Worm (Caenorhabditis elegans) whole organism, L1 larva: ENCODE measurements around the gene sel-7.

ENCODE experiments used
- C04F5.9 ChIP-seq: sonication (generic microtip); optimal IDR thresholded peaks from 2 replicates; lab custom pipeline; 2016; ENCODE audit warnings: missing genetic modification characterization, missing compliant biosample characterization
- C16A3.4 ChIP-seq: fragments of 150-350 bp; optimal IDR thresholded peaks from 2 replicates; lab custom pipeline; 2014; ENCODE audit warnings: missing biosample characterization, missing genetic modification characterization
- F16B12.6 ChIP-seq: fragments of 150-350 bp; optimal IDR thresholded peaks from 2 replicates; lab custom pipeline; 2014; ENCODE audit warnings: missing biosample characterization, missing genetic modification characterization
- alr-1 ChIP-seq: fragments of 200-800 bp; sonication (Bioruptor generic); optimal IDR thresholded peaks from 2 replicates; lab custom pipeline; 2018; ENCODE audit warnings: borderline replicate concordance, mild to moderate bottlenecking, missing genetic modification characterization, missing compliant biosample characterization
- ama-1 ChIP-seq: fragments of 150-350 bp; optimal IDR thresholded peaks from 2 replicates; lab custom pipeline; 2014
- ceh-63 ChIP-seq: fragments of 200-800 bp; sonication (Bioruptor generic); optimal IDR thresholded peaks from 2 replicates; lab custom pipeline; 2018; ENCODE audit warnings: mild to moderate bottlenecking, missing genetic modification characterization, missing compliant biosample characterization
- ceh-8 ChIP-seq: fragments of 200-800 bp; sonication (Bioruptor generic); optimal IDR thresholded peaks from 2 replicates; lab custom pipeline; 2018; ENCODE audit warnings: mild to moderate bottlenecking, missing genetic modification characterization, moderate library complexity, missing compliant biosample characterization
- ceh-82 ChIP-seq, 3 experiments: fragments of 150-350 bp in 1 of 3; sonication (generic microtip) in 2 of 3; optimal IDR thresholded peaks; 2 replicates each; lab custom pipeline; 2014 to 2017; ENCODE audit warnings: missing biosample characterization in 3 of 3, missing genetic modification characterization in 3 of 3
- dpl-1 ChIP-seq, 3 experiments: fragments of 150-350 bp in 2 of 3; sonication (generic microtip) in 1 of 3; optimal IDR thresholded peaks; 2 replicates each; lab custom pipeline; 2014 to 2017; ENCODE audit warnings: missing biosample characterization in 3 of 3, missing genetic modification characterization in 3 of 3, missing genetic modification reagents in 3 of 3
- efl-3 ChIP-seq: fragments of 200-800 bp; sonication (Bioruptor generic); optimal IDR thresholded peaks from 2 replicates; lab custom pipeline; 2018; ENCODE audit warnings: mild to moderate bottlenecking, missing genetic modification characterization, missing compliant biosample characterization
- elt-2 ChIP-seq: sonication (generic microtip); optimal IDR thresholded peaks from 2 replicates; lab custom pipeline; 2016; ENCODE audit warnings: missing genetic modification characterization, mild to moderate bottlenecking, inconsistent platforms, missing compliant biosample characterization, missing genetic modification reagents
- ets-5 ChIP-seq: fragments of 200-800 bp; sonication (Bioruptor generic); IDR thresholded peaks from 2 replicates; pipeline ENCODE4 v1.3.6; 2022; ENCODE audit warnings: missing genetic modification characterization, missing compliant biosample characterization
- fkh-10 ChIP-seq: sonication (generic microtip); optimal IDR thresholded peaks from 2 replicates; lab custom pipeline; 2017; ENCODE audit warnings: missing biosample characterization, missing genetic modification reagents, missing genetic modification characterization
- fos-1 ChIP-seq: fragments of 150-350 bp; optimal IDR thresholded peaks from 2 replicates; lab custom pipeline; 2014; ENCODE audit warnings: missing biosample characterization, missing genetic modification characterization
- grh-1 ChIP-seq: fragments of 200-800 bp; sonication (Bioruptor generic); IDR thresholded peaks from 2 replicates; pipeline ENCODE4 v1.3.6; 2022; ENCODE audit warnings: missing genetic modification reagents, missing genetic modification characterization, missing compliant biosample characterization
- hlh-17 ChIP-seq: fragments of 200-800 bp; sonication (Bioruptor generic); optimal IDR thresholded peaks from 2 replicates; lab custom pipeline; 2018; ENCODE audit warnings: missing genetic modification characterization, mild to moderate bottlenecking, missing compliant biosample characterization, moderate library complexity, borderline replicate concordance
- hlh-4 ChIP-seq: sonication (generic microtip); optimal IDR thresholded peaks from 2 replicates; lab custom pipeline; 2016; ENCODE audit warnings: mild to moderate bottlenecking, missing genetic modification characterization, missing compliant biosample characterization
- irx-1 ChIP-seq: sonication (generic microtip); optimal IDR thresholded peaks from 2 replicates; lab custom pipeline; 2016; ENCODE audit warnings: missing genetic modification characterization, missing compliant biosample characterization
- isw-1 ChIP-seq: fragments of 200-800 bp; sonication (Bioruptor generic); IDR thresholded peaks from 2 replicates; pipeline ENCODE4 v1.3.6; 2022; ENCODE audit warnings: missing genetic modification characterization, missing compliant biosample characterization
- jun-1 ChIP-seq: fragments of 150-350 bp; optimal IDR thresholded peaks from 2 replicates; lab custom pipeline; 2014; ENCODE audit warnings: missing biosample characterization, missing genetic modification reagents, missing genetic modification characterization
- lin-35 ChIP-seq, 2 experiments: fragments of 150-350 bp; optimal IDR thresholded peaks; 2 replicates each; lab custom pipeline; 2014; ENCODE audit warnings: missing biosample characterization in 2 of 2, missing genetic modification characterization in 2 of 2, missing genetic modification reagents in 2 of 2
- lir-3 ChIP-seq: sonication (generic microtip); optimal IDR thresholded peaks from 2 replicates; lab custom pipeline; 2016; ENCODE audit warnings: mild to moderate bottlenecking, missing genetic modification characterization, moderate library complexity, missing compliant biosample characterization; ENCODE audit not compliant: poor library complexity
- mab-9 ChIP-seq: fragments of 200-800 bp; sonication (Bioruptor generic); IDR thresholded peaks from 2 replicates; pipeline ENCODE4 v1.3.6; 2022; ENCODE audit warnings: missing genetic modification reagents, missing genetic modification characterization, missing compliant biosample characterization
- mef-2 ChIP-seq: fragments of 150-350 bp; optimal IDR thresholded peaks from 2 replicates; lab custom pipeline; 2014; ENCODE audit warnings: missing biosample characterization, missing genetic modification characterization
- nhr-11 ChIP-seq: fragments of 150-350 bp; optimal IDR thresholded peaks from 2 replicates; lab custom pipeline; 2014; ENCODE audit warnings: missing biosample characterization, missing genetic modification characterization
- nhr-19 ChIP-seq: fragments of 200-800 bp; sonication (Bioruptor generic); conservative IDR thresholded peaks from 2 replicates; pipeline ENCODE4 v1.3.6; 2022; ENCODE audit warnings: missing genetic modification characterization, missing compliant biosample characterization
- nhr-20 ChIP-seq: sonication (generic microtip); optimal IDR thresholded peaks from 2 replicates; lab custom pipeline; 2016; ENCODE audit warnings: mild to moderate bottlenecking, missing genetic modification characterization, missing compliant biosample characterization
- nhr-71 ChIP-seq: sonication (generic microtip); optimal IDR thresholded peaks from 2 replicates; lab custom pipeline; 2016; ENCODE audit warnings: mild to moderate bottlenecking, missing genetic modification characterization, moderate library complexity, missing compliant biosample characterization
- nhr-84 ChIP-seq: sonication (generic microtip); optimal IDR thresholded peaks from 2 replicates; lab custom pipeline; 2017; ENCODE audit warnings: missing biosample characterization, missing genetic modification characterization
- nhr-85 ChIP-seq: sonication (generic microtip); peaks from one replicate; lab custom pipeline; 2016; ENCODE audit warnings: missing genetic modification characterization, inconsistent platforms, missing compliant biosample characterization
- nhr-90 ChIP-seq: sonication (generic microtip); optimal IDR thresholded peaks from 2 replicates; lab custom pipeline; 2016; ENCODE audit warnings: mild to moderate bottlenecking, missing genetic modification characterization, missing compliant biosample characterization; ENCODE audit not compliant: poor library complexity
- pag-3 ChIP-seq: sonication (generic microtip); optimal IDR thresholded peaks from 2 replicates; lab custom pipeline; 2017; ENCODE audit warnings: missing genetic modification characterization, mild to moderate bottlenecking, missing compliant biosample characterization, antibody characterized with exemption, borderline replicate concordance; ENCODE audit not compliant: insufficient read depth
- pax-3 ChIP-seq: fragments of 200-800 bp; sonication (Bioruptor generic); optimal IDR thresholded peaks from 2 replicates; lab custom pipeline; 2018; ENCODE audit warnings: mild to moderate bottlenecking, missing genetic modification characterization, moderate library complexity, missing compliant biosample characterization
- pqm-1 ChIP-seq: sonication (generic microtip); optimal IDR thresholded peaks from 3 replicates; lab custom pipeline; 2017; ENCODE audit warnings: missing biosample characterization, missing genetic modification characterization
- rnt-1 ChIP-seq: sonication (generic microtip); optimal IDR thresholded peaks from 2 replicates; lab custom pipeline; 2016; ENCODE audit warnings: mild to moderate bottlenecking, missing genetic modification characterization, moderate library complexity, missing compliant biosample characterization
- skn-1 ChIP-seq: fragments of 150-350 bp; optimal IDR thresholded peaks from 2 replicates; lab custom pipeline; 2014; ENCODE audit warnings: missing biosample characterization, missing genetic modification characterization
- sptf-1 ChIP-seq: fragments of 150-350 bp; optimal IDR thresholded peaks from 2 replicates; lab custom pipeline; 2014; ENCODE audit warnings: missing biosample characterization, missing genetic modification characterization
- swsn-7 ChIP-seq: sonication (generic microtip); optimal IDR thresholded peaks from 2 replicates; lab custom pipeline; 2016; ENCODE audit warnings: missing genetic modification characterization, missing compliant biosample characterization
- tlp-1 ChIP-seq: fragments of 150-350 bp; optimal IDR thresholded peaks from 2 replicates; lab custom pipeline; 2014; ENCODE audit warnings: missing biosample characterization, missing genetic modification characterization
- unc-130 ChIP-seq: fragments of 150-350 bp; optimal IDR thresholded peaks from 2 replicates; lab custom pipeline; 2017; ENCODE audit warnings: missing biosample characterization, missing genetic modification characterization, inconsistent platforms
- unc-30 ChIP-seq: sonication (generic microtip); optimal IDR thresholded peaks from 2 replicates; lab custom pipeline; 2017; ENCODE audit warnings: missing biosample characterization, missing genetic modification characterization
- unc-98 ChIP-seq: fragments of 200-800 bp; sonication (Bioruptor generic); IDR thresholded peaks from 2 replicates; pipeline ENCODE4 v1.3.6; 2022; ENCODE audit warnings: missing genetic modification characterization, missing compliant biosample characterization
- vab-15 ChIP-seq: sonication (generic microtip); optimal IDR thresholded peaks from 2 replicates; lab custom pipeline; 2017; ENCODE audit warnings: missing genotype, mild to moderate bottlenecking, missing genetic modification characterization, missing compliant biosample characterization
- zag-1 ChIP-seq: fragments of 150-350 bp; optimal IDR thresholded peaks from 2 replicates; lab custom pipeline; 2014; ENCODE audit warnings: missing biosample characterization, missing genetic modification characterization
- zip-4 ChIP-seq: fragments of 200-800 bp; sonication (Bioruptor generic); optimal IDR thresholded peaks from 2 replicates; lab custom pipeline; 2018; ENCODE audit warnings: mild to moderate bottlenecking, missing genetic modification characterization, moderate library complexity, missing compliant biosample characterization
- ztf-11 ChIP-seq, 2 experiments: sonication (generic microtip); optimal IDR thresholded peaks; 2 replicates each; lab custom pipeline; 2016 to 2017; ENCODE audit warnings: missing genetic modification characterization in 2 of 2, missing biosample characterization in 1 of 2, missing compliant biosample characterization in 1 of 2
- ztf-4 ChIP-seq: fragments of 150-350 bp; optimal IDR thresholded peaks from 2 replicates; lab custom pipeline; 2014; ENCODE audit warnings: missing biosample characterization, missing genetic modification characterization

sel-7 gene

ce11 chrX:14297209-14297608, 43.1 kb downstream of the sel-7 start (continued):
- peak; percentile 69 for TF ChIP-seq nhr-85 (tag; lab: Kevin White, UChicago)
- peak; percentile 54 for TF ChIP-seq ceh-8 (GFP tag; lab: Kevin White, UChicago)
- TF ChIP-seq skn-1: peak; percentile 33
- TF ChIP-seq lin-35 (GFP tag; optimal IDR thresholded peaks at IDR 0.05; lab: Kevin White, UChicago): peak; percentile 53 to 76
- TF ChIP-seq ceh-82 (tag; optimal IDR thresholded peaks at IDR 0.05; lab: Kevin White, UChicago): peak; percentile 63 to 72 (median 65)
- TF ChIP-seq C04F5.9 (tag; lab: Kevin White, UChicago): peak; percentile 16
- TF ChIP-seq unc-130: no peak
- no peak for TF ChIP-seq sptf-1
- TF ChIP-seq nhr-84 (tag; lab: Kevin White, UChicago): no peak
- TF ChIP-seq grh-1 (GFP tag; lab: Robert Waterston, UW): 0 out of 2 replicates have a peak, but pooled peaks have one; percentile 28
- no peak for TF ChIP-seq ets-5 (GFP tag; lab: Robert Waterston, UW)
- TF ChIP-seq pag-3 (tag; lab: Kevin White, UChicago): peak; percentile 46
- TF ChIP-seq F16B12.6 (tag; lab: Kevin White, UChicago): peak; percentile 38
- TF ChIP-seq zip-4 (GFP tag; lab: Kevin White, UChicago): no peak
- TF ChIP-seq fos-1: peak; percentile 56
- TF ChIP-seq mef-2 (tag; lab: Kevin White, UChicago): no peak
- TF ChIP-seq nhr-19 (GFP tag; lab: Robert Waterston, UW): peak; percentile 75
- TF ChIP-seq tlp-1 (tag; lab: Kevin White, UChicago): no peak
- TF ChIP-seq vab-15 (tag; lab: Kevin White, UChicago): no peak
- TF ChIP-seq jun-1 (tag; lab: Kevin White, UChicago): peak; percentile 38
- TF ChIP-seq rnt-1: peak; percentile 79
- peak in 1 of 2 experiments; percentile 59 for TF ChIP-seq ztf-11 (tag; optimal IDR thresholded peaks at IDR 0.05; lab: Kevin White, UChicago)
- TF ChIP-seq hlh-4: no peak
- TF ChIP-seq C16A3.4 (tag; lab: Kevin White, UChicago): peak; percentile 74
- no peak for TF ChIP-seq nhr-11 (tag; lab: Kevin White, UChicago)
- peak; percentile 30 to 43 (median 32) for TF ChIP-seq dpl-1 (GFP tag; optimal IDR thresholded peaks at IDR 0.05; lab: Kevin White, UChicago)
- TF ChIP-seq fkh-10 (GFP tag; lab: Kevin White, UChicago): peak; percentile 74
- TF ChIP-seq lir-3 (tag; lab: Kevin White, UChicago): no peak
- TF ChIP-seq pqm-1 (tag; lab: Kevin White, UChicago): no peak
- TF ChIP-seq efl-3 (GFP tag; lab: Kevin White, UChicago): no peak
- no peak for TF ChIP-seq mab-9
- TF ChIP-seq elt-2 (tag; lab: Kevin White, UChicago): no peak
- no peak for TF ChIP-seq ama-1
- TF ChIP-seq hlh-17 (GFP tag; lab: Kevin White, UChicago): no peak
- TF ChIP-seq unc-98 (GFP tag; lab: Robert Waterston, UW): peak; percentile 13; the same call in 1 of the 2 replicates
- peak; percentile 53 for TF ChIP-seq irx-1 (tag; lab: Kevin White, UChicago)
- no peak for TF ChIP-seq ceh-63
- TF ChIP-seq alr-1 (tag; lab: Kevin White, UChicago): no peak
- TF ChIP-seq unc-30 (tag; lab: Kevin White, UChicago): no peak
- TF ChIP-seq ztf-4: peak; percentile 27
- TF ChIP-seq nhr-20: peak; percentile 77
- peak; percentile 52 for TF ChIP-seq nhr-90 (tag; lab: Kevin White, UChicago)
- TF ChIP-seq isw-1 (GFP tag; lab: Robert Waterston, UW): peak; percentile 41
- TF ChIP-seq nhr-71 (tag; lab: Kevin White, UChicago): peak; percentile 88
- TF ChIP-seq pax-3 (tag; lab: Kevin White, UChicago): no peak
- TF ChIP-seq swsn-7 (tag; lab: Kevin White, UChicago): peak; percentile 75
- no peak for TF ChIP-seq zag-1 (tag; lab: Kevin White, UChicago)
